Worm (Caenorhabditis elegans): ENCODE data around the gene ctsa-3.1.

ctsa-3.1 gene

ce11 chrII:7261854-7262253 lies 29.2 kb downstream of the ctsa-3.1 start, which contains the start of gene C30G12.4:
Gene C30G12.4, plus strand, starts transcription at chrII:7262154.
- no peak for TF ChIP-seq lin-26 (GFP tag; IDR thresholded peaks at IDR 0.05)
- no peak for TF ChIP-seq tbx-9 (tag; optimal IDR thresholded peaks at IDR 0.05; ENCODE audit: borderline replicate concordance)
- no peak for TF ChIP-seq madf-3 (GFP tag; IDR thresholded peaks at IDR 0.05)
- TF ChIP-seq mes-4 (tag; optimal IDR thresholded peaks at IDR 0.05): no peak
- TF ChIP-seq egrh-3 (GFP tag; IDR thresholded peaks at IDR 0.05): no peak
- no peak for TF ChIP-seq ceh-91 (GFP tag; IDR thresholded peaks at IDR 0.05)
- TF ChIP-seq bed-1 (GFP tag; IDR thresholded peaks at IDR 0.05): no peak
- TF ChIP-seq rpc-1 (optimal IDR thresholded peaks at IDR 0.05): no peak
- TF ChIP-seq rpc-1 (tag; optimal IDR thresholded peaks at IDR 0.05): no peak
- no peak for TF ChIP-seq bed-2 (GFP tag; IDR thresholded peaks at IDR 0.05)
- no peak for TF ChIP-seq akir-1 (GFP tag; optimal IDR thresholded peaks at IDR 0.05)
- no peak for TF ChIP-seq hsf-1 (GFP tag; IDR thresholded peaks at IDR 0.05)
- TF ChIP-seq sdz-38 (tag; optimal IDR thresholded peaks at IDR 0.05): no peak

- no peak for TF ChIP-seq attf-5 (GFP tag; optimal IDR thresholded peaks at IDR 0.05)
- TF ChIP-seq Y95B8A.8 (GFP tag; IDR thresholded peaks at IDR 0.05): no peak
- TF ChIP-seq ztf-26 (tag; optimal IDR thresholded peaks at IDR 0.05): no peak
- TF ChIP-seq let-607 (tag; optimal IDR thresholded peaks at IDR 0.05): peak in 1 of 2 experiments; percentile 4
- TF ChIP-seq rcor-1 (GFP tag; IDR thresholded peaks at IDR 0.05): no peak
- TF ChIP-seq let-526 (GFP tag; IDR thresholded peaks at IDR 0.05): no peak
- peak; percentile 76 for TF ChIP-seq nhr-80 (tag; optimal IDR thresholded peaks at IDR 0.05)
- no peak for TF ChIP-seq lin-54 (GFP tag; optimal IDR thresholded peaks at IDR 0.05)
- no peak for TF ChIP-seq aptf-3 (GFP tag; IDR thresholded peaks at IDR 0.05)
- no peak for TF ChIP-seq madf-8 (GFP tag; conservative IDR thresholded peaks at IDR 0.05)
- TF ChIP-seq pha-4 (tag; optimal IDR thresholded peaks at IDR 0.05): peak; percentile 35
- TF ChIP-seq attf-6 (GFP tag; IDR thresholded peaks at IDR 0.05): no peak
- TF ChIP-seq ceh-79 (tag; optimal IDR thresholded peaks at IDR 0.05): no peak
Measured at ce11 chrII:7264675-7265074, 32.0 kb downstream of the ctsa-3.1 start.

- TF ChIP-seq nhr-80 (tag; optimal IDR thresholded peaks at IDR 0.05) (peak; percentile 62), xnd-1 (tag; optimal IDR thresholded peaks at IDR 0.05) (no peak)
Measured at ce11 chrII:7269783-7270182, 37.1 kb downstream of the ctsa-3.1 start.

- no peak for TF ChIP-seq rcor-1 (GFP tag; IDR thresholded peaks at IDR 0.05)
- TF ChIP-seq attf-5 (GFP tag; optimal IDR thresholded peaks at IDR 0.05): no peak
- no peak for TF ChIP-seq T07F8.4 (tag; optimal IDR thresholded peaks at IDR 0.05)
- no peak for TF ChIP-seq hmg-20 (GFP tag; IDR thresholded peaks at IDR 0.05)
- no peak for TF ChIP-seq madf-8 (GFP tag; conservative IDR thresholded peaks at IDR 0.05)
- no peak for TF ChIP-seq bed-2 (GFP tag; IDR thresholded peaks at IDR 0.05)
- peak; percentile 35 for TF ChIP-seq lin-40 (tag; optimal IDR thresholded peaks at IDR 0.05)
- TF ChIP-seq ekl-4 (GFP tag; IDR thresholded peaks at IDR 0.05): no peak
Measured at ce11 chrII:7272513-7272912, 39.9 kb downstream of the ctsa-3.1 start.

- TF ChIP-seq nhr-80 (tag; optimal IDR thresholded peaks at IDR 0.05): peak; percentile 56
- TF ChIP-seq lin-35 (GFP tag; optimal IDR thresholded peaks at IDR 0.05): no peak
Measured at ce11 chrII:7273517-7273916, 40.9 kb downstream of the ctsa-3.1 start.

- TF ChIP-seq ztf-22 (GFP tag; optimal IDR thresholded peaks at IDR 0.05): peak; percentile 67
- peak; percentile 54 for TF ChIP-seq atf-7 (tag; optimal IDR thresholded peaks at IDR 0.05)
- no peak for TF ChIP-seq ztf-18 (tag; optimal IDR thresholded peaks at IDR 0.05)
- TF ChIP-seq nhr-90 (tag; optimal IDR thresholded peaks at IDR 0.05): no peak
- TF ChIP-seq nhr-80 (tag; optimal IDR thresholded peaks at IDR 0.05): peak; percentile 90
- peak in 1 of 2 experiments; percentile 22 for TF ChIP-seq let-607 (tag; optimal IDR thresholded peaks at IDR 0.05)
Measured at ce11 chrII:7277257-7277656, 44.6 kb downstream of the ctsa-3.1 start.
